Fruit fly (Drosophila melanogaster) whole organism, prepupa: ENCODE results near the gene CG33483.

Experiments used
- Blimp-1 ChIP-seq: fragments of 200-800 bp; sonication (Bioruptor generic); optimal IDR thresholded peaks from 3 replicates; lab custom pipeline; 2017; ENCODE audit warnings: missing biosample characterization, missing genetic modification characterization, mild to moderate bottlenecking, moderate library complexity, missing genetic modification reagents
- CG10631 ChIP-seq: fragments of 200-800 bp; sonication (Bioruptor generic); optimal IDR thresholded peaks from 2 replicates; lab custom pipeline; 2016; ENCODE audit warnings: missing biosample characterization, missing genetic modification characterization
- CG10669 ChIP-seq: fragments of 200-800 bp; sonication (Bioruptor generic); optimal IDR thresholded peaks from 3 replicates; lab custom pipeline; 2018; ENCODE audit warnings: missing biosample characterization, mild to moderate bottlenecking, missing genetic modification characterization, moderate library complexity
- CG11762 ChIP-seq: fragments of 200-800 bp; sonication (Bioruptor generic); optimal IDR thresholded peaks from 3 replicates; lab custom pipeline; 2016; ENCODE audit warnings: missing biosample characterization, missing genetic modification characterization; ENCODE audit not compliant: insufficient read depth
- CG11902 ChIP-seq: fragments of 200-800 bp; sonication (Bioruptor generic); optimal IDR thresholded peaks from 3 replicates; lab custom pipeline; 2016; ENCODE audit warnings: missing biosample characterization, missing genetic modification characterization
- CG16779 ChIP-seq: fragments of 200-800 bp; sonication (Bioruptor generic); optimal IDR thresholded peaks from 3 replicates; lab custom pipeline; 2017; ENCODE audit warnings: missing biosample characterization, mild to moderate bottlenecking, missing genetic modification characterization
- CG32006 ChIP-seq: fragments of 200-800 bp; sonication (Bioruptor generic); optimal IDR thresholded peaks from 3 replicates; lab custom pipeline; 2017; ENCODE audit warnings: missing biosample characterization, mild to moderate bottlenecking, missing genetic modification characterization
- CG3919 ChIP-seq: fragments of 200-800 bp; sonication (Bioruptor generic); optimal IDR thresholded peaks from 3 replicates; lab custom pipeline; 2016; ENCODE audit warnings: missing biosample characterization, missing genetic modification characterization
- CG6792 ChIP-seq: fragments of 200-800 bp; sonication (Bioruptor generic); optimal IDR thresholded peaks from 3 replicates; lab custom pipeline; 2016; ENCODE audit warnings: missing biosample characterization, missing genetic modification characterization
- CG8119 ChIP-seq: fragments of 200-800 bp; sonication (Bioruptor generic); IDR thresholded peaks from 3 replicates; pipeline ENCODE4 v1.3.6; 2022; ENCODE audit warnings: missing biosample characterization, missing genetic modification characterization
- CG8632 ChIP-seq: fragments of 200-800 bp; sonication (Bioruptor generic); optimal IDR thresholded peaks from 3 replicates; lab custom pipeline; 2016; ENCODE audit warnings: missing biosample characterization, missing genetic modification characterization
- CG9139 ChIP-seq: fragments of 200-800 bp; sonication (Bioruptor generic); optimal IDR thresholded peaks from 3 replicates; lab custom pipeline; 2017; ENCODE audit warnings: missing biosample characterization, mild to moderate bottlenecking, missing genetic modification characterization
- Eip75B ChIP-seq: fragments of 200-800 bp; sonication (Bioruptor generic); optimal IDR thresholded peaks from 3 replicates; lab custom pipeline; 2016; ENCODE audit warnings: missing biosample characterization, missing genetic modification characterization
- Eip78C ChIP-seq: fragments of 200-800 bp; sonication (Bioruptor generic); peaks from one replicate; lab custom pipeline; 2016; ENCODE audit warnings: missing biosample characterization, missing genetic modification characterization
- Ets96B ChIP-seq: fragments of 200-800 bp; optimal IDR thresholded peaks from 2 replicates; lab custom pipeline; 2019; ENCODE audit warnings: missing biosample characterization, mild to moderate bottlenecking, missing genetic modification characterization, moderate library complexity
- Gug ChIP-seq: fragments of 200-800 bp; sonication (Bioruptor generic); IDR thresholded peaks from 2 replicates; pipeline ENCODE4 v1.3.6; 2022; ENCODE audit warnings: missing biosample characterization, missing genetic modification characterization
- Hr38 ChIP-seq: sonication (Bioruptor generic); optimal IDR thresholded peaks from 2 replicates; lab custom pipeline; 2016; ENCODE audit warnings: missing biosample characterization, missing genetic modification characterization
- Met ChIP-seq: fragments of 200-800 bp; sonication (Bioruptor generic); optimal IDR thresholded peaks from 3 replicates; lab custom pipeline; 2016; ENCODE audit warnings: missing biosample characterization, missing genetic modification characterization
- OdsH ChIP-seq: fragments of 200-800 bp; sonication (Bioruptor generic); optimal IDR thresholded peaks from 3 replicates; lab custom pipeline; 2016; ENCODE audit warnings: missing biosample characterization, missing genetic modification characterization
- Sox102F ChIP-seq: fragments of 200-800 bp; sonication (Bioruptor generic); optimal IDR thresholded peaks from 2 replicates; lab custom pipeline; 2016; ENCODE audit warnings: missing biosample characterization, mild to moderate bottlenecking, missing genetic modification characterization
- Sox15 ChIP-seq: fragments of 200-800 bp; sonication (Bioruptor generic); optimal IDR thresholded peaks from 3 replicates; lab custom pipeline; 2016; ENCODE audit warnings: missing biosample characterization, missing genetic modification characterization
- achi ChIP-seq: fragments of 200-800 bp; sonication (Bioruptor generic); optimal IDR thresholded peaks from 3 replicates; lab custom pipeline; 2016; ENCODE audit warnings: missing biosample characterization, missing genetic modification characterization
- dac ChIP-seq: fragments of 200-800 bp; sonication (Bioruptor generic); optimal IDR thresholded peaks from 2 replicates; lab custom pipeline; 2017; ENCODE audit warnings: missing biosample characterization, mild to moderate bottlenecking, missing genetic modification characterization
- dsx ChIP-seq: fragments of 200-800 bp; optimal IDR thresholded peaks from 3 replicates; lab custom pipeline; 2019; ENCODE audit warnings: missing biosample characterization, mild to moderate bottlenecking, missing genetic modification characterization, moderate library complexity; ENCODE audit not compliant: poor library complexity, severe bottlenecking
- eg ChIP-seq: fragments of 200-800 bp; sonication (Bioruptor generic); IDR thresholded peaks from 3 replicates; pipeline ENCODE4 v1.3.6; 2022; ENCODE audit warnings: missing biosample characterization, missing genetic modification characterization
- esn ChIP-seq: fragments of 200-800 bp; sonication (Bioruptor generic); optimal IDR thresholded peaks from 2 replicates; lab custom pipeline; 2016; ENCODE audit warnings: missing biosample characterization, mild to moderate bottlenecking, missing genetic modification characterization, moderate library complexity
- fd59A ChIP-seq: fragments of 200-800 bp; sonication (Bioruptor generic); optimal IDR thresholded peaks from 2 replicates; lab custom pipeline; 2017; ENCODE audit warnings: missing biosample characterization, mild to moderate bottlenecking, missing genetic modification characterization, missing genetic modification reagents
- fd85E ChIP-seq: fragments of 200-800 bp; sonication (Bioruptor generic); optimal IDR thresholded peaks from 3 replicates; lab custom pipeline; 2016; ENCODE audit warnings: missing biosample characterization, missing genetic modification characterization
- fkh ChIP-seq: fragments of 200-800 bp; sonication (Bioruptor generic); optimal IDR thresholded peaks from 3 replicates; lab custom pipeline; 2017; ENCODE audit warnings: missing biosample characterization, mild to moderate bottlenecking, missing genetic modification characterization, moderate library complexity
- lz ChIP-seq: fragments of 200-800 bp; sonication (Bioruptor generic); optimal IDR thresholded peaks from 3 replicates; lab custom pipeline; 2016; ENCODE audit warnings: missing biosample characterization, missing genetic modification characterization
- net ChIP-seq: fragments of 200-800 bp; sonication (Bioruptor generic); optimal IDR thresholded peaks from 3 replicates; lab custom pipeline; 2016; ENCODE audit warnings: missing biosample characterization, missing genetic modification characterization
- ss ChIP-seq, 2 experiments: fragments of 200-800 bp; sonication (Bioruptor generic); optimal IDR thresholded peaks; 2 replicates in 1 of 2; 3 replicates in 1 of 2; lab custom pipeline; 2017 to 2018; ENCODE audit warnings: mild to moderate bottlenecking in 2 of 2, missing biosample characterization in 2 of 2, missing genetic modification characterization in 2 of 2, moderate library complexity in 1 of 2
- svp ChIP-seq: fragments of 200-800 bp; sonication (Bioruptor generic); peaks from one replicate; lab custom pipeline; 2016; ENCODE audit warnings: missing biosample characterization, missing genetic modification characterization
- topi ChIP-seq: fragments of 200-800 bp; sonication (Bioruptor generic); optimal IDR thresholded peaks from 3 replicates; lab custom pipeline; 2016; ENCODE audit warnings: missing biosample characterization, missing genetic modification characterization

CG33483 gene

DNA sequence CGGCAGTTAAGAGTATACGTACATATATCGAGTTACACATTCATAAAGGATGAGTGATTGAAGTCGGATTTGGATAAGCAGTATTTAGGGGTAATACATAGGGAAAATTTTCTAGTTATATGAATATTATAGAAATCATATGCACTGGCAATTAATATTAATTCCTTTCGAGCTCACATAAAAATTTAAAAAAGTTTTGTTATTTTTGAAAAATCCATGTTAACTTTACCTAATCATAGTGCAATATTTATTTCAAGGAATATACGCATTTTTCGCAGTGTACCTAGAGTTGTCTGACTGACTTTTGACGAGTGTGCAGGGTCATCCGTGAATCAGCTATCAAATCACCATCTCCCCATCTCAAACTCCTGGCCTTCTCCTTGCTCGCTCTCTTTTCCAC, 37.5 kb downstream of the CG33483 start (continued):
- TF ChIP-seq dac (GFP tag; lab: Kevin White, UChicago) (peak; percentile 9), fd59A (GFP tag; lab: Kevin White, UChicago) (peak; percentile 40), Hr38 (no peak), lz (GFP tag; lab: Kevin White, UChicago) (no peak), CG10669 (peak; percentile 45), Blimp-1 (no peak), CG11762 (GFP tag; lab: Kevin White, UChicago) (peak; percentile 16)

DNA sequence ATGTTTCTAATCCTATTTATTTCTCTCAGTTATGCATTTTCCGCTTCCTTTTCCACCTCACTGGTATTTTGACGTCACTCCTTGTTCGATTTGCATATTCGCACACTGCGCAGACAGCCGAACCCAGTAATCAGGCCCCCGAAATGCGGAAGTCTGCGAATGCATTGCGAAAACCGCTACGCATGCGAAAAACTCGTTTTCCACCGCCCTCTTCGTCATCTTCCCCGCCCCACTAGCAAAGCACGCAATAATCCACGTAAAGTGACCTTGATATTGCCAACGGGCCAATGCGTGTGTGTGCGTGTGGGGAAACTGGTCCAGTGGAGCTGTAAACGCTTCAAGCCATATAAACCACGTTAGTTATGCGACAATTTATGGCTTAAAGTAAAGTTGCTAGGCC, 38.0 kb downstream of the CG33483 start:
- no peak for TF ChIP-seq fkh (GFP tag; lab: Kevin White, UChicago)
- no peak for TF ChIP-seq Met (GFP tag; lab: Kevin White, UChicago)
- no peak for TF ChIP-seq Ets96B
- no peak for TF ChIP-seq CG10669
- TF ChIP-seq Eip75B (GFP tag; lab: Kevin White, UChicago) = peak; percentile 26
- no peak for TF ChIP-seq Sox102F
- TF ChIP-seq Gug (GFP tag; lab: Robert Waterston, UW) = no peak
- peak in 1 of 2 experiments; percentile 92 for TF ChIP-seq ss (GFP tag; optimal IDR thresholded peaks at IDR 0.05; lab: Kevin White, UChicago)
- TF ChIP-seq esn (GFP tag; lab: Kevin White, UChicago) = no peak
- TF ChIP-seq dsx = no peak
- TF ChIP-seq OdsH (GFP tag; lab: Kevin White, UChicago) = no peak
- no peak for TF ChIP-seq fd85E (GFP tag; lab: Kevin White, UChicago)
- no peak for TF ChIP-seq CG3919 (GFP tag; lab: Kevin White, UChicago)
- no peak for TF ChIP-seq topi (GFP tag; lab: Kevin White, UChicago)

DNA sequence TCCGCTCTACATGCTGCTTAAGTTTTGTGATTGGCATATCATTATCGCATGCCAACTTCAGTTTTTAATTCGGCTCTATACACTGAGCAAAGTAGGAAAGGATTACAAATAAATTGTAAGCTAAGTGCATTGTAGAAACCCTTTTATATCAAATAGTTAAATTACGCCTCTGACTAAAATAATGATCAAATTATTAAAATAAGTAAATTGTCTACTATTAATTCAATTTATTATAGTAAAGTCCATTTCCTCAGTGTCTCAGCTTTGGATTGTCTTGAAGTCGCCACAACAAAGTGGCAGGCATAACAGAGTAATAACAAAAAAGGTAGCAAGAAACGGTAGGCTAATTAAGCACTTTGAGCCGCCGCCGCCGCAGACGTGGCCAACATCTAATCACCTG, 39.5 kb downstream of the CG33483 start:
- TF ChIP-seq Eip78C (GFP tag; lab: Kevin White, UChicago) = peak; percentile 60
- peak; percentile 32; the same call in 1 of the 3 replicates for TF ChIP-seq eg (GFP tag; lab: Robert Waterston, UW)
- TF ChIP-seq CG10669 = no peak

DNA sequence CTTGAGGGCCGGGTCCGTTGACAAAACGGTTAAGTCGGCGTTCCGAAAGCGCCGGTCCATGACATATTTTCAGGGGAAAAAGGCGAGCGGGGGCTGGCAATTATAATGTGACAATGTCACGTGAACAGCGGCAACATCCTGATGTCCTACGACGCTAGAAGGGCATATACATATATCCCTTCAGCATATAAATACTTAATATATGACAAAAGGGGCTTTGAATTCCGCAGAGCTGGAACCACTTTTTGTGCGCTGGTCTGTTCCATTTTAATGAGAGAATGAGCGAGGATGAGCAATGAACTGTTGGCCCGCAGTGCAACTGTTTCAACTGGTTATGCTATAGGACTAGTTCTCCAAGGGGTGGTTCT, 41.4 kb downstream of the CG33483 start:
- TF ChIP-seq CG16779 (tag; lab: Kevin White, UChicago) (no peak), CG9139 (GFP tag; lab: Kevin White, UChicago) (no peak), ss (GFP tag; optimal IDR thresholded peaks at IDR 0.05; lab: Kevin White, UChicago) (peak; percentile 16 to 49), CG10631 (no peak), Blimp-1 (no peak)

DNA sequence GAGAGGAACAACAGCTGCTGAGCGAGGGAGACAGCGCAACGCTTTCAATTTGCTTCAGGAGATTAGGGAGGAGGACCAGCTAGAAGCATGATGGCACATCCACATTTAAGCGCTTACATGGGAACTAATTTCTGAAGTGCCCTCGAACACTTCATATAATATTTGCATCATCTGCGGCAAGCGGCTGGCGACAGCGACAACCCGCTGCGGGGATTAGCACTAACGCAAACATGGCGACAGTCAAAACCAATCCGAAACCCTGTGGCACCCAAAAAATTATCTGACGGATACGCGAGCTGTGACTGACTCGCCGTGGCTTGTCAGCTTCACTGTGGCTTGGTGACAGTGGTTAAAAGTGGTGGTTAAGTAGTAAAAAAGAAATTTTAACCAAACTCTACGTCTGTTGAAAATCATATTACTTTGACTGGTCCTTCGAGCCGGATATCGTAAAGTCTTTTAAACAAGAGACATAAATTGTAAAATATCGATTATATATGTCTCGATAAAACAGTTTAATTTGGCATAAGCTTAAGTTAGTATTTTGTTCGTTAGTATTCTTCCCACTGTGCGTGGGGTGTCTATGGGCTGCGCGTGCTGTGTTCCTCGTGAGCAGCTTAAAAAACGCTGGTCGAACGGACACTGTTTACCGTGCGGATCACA, 41.9 kb downstream of the CG33483 start:
- TF ChIP-seq Blimp-1 (no peak), CG8632 (no peak), CG6792 (GFP tag; lab: Kevin White, UChicago) (no peak), esn (GFP tag; lab: Kevin White, UChicago) (no peak), svp (GFP tag; lab: Kevin White, UChicago) (peak; percentile 49), CG32006 (no peak), CG10669 (peak; percentile 8), achi (GFP tag; lab: Kevin White, UChicago) (no peak)

DNA sequence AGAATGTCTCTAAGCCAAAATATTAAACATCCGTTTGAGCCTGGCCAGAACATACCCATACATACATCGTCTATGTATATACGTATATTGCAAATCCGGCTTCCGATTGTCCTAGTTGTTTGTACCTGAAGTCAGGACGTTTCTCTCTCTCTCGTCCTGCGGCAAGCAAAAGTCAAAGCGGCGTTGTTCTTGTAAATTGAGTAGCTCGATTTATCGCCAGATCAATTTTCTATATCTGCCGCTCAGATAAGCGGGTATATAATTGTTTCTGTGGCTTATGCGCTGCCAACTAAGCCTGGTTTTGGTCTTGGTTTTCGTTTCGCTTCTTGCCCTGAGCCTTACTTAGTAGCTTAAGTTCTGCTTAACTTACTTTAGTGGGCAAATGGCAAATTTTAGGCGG, 45.4 kb downstream of the CG33483 start:
- TF ChIP-seq Ets96B = no peak
- TF ChIP-seq CG8119 (GFP tag; lab: Robert Waterston, UW) = no peak
- TF ChIP-seq Sox15 (GFP tag; lab: Kevin White, UChicago) = no peak
- TF ChIP-seq CG8632 = no peak
- no peak for TF ChIP-seq dsx
- no peak for TF ChIP-seq net (GFP tag; lab: Kevin White, UChicago)
- no peak for TF ChIP-seq Met (GFP tag; lab: Kevin White, UChicago)
- no peak for TF ChIP-seq CG11902 (GFP tag; lab: Kevin White, UChicago)
- TF ChIP-seq CG11762 (GFP tag; lab: Kevin White, UChicago) = no peak
